Fruit fly (Drosophila melanogaster): ENCODE measurements around the gene CG32486.

DNA sequence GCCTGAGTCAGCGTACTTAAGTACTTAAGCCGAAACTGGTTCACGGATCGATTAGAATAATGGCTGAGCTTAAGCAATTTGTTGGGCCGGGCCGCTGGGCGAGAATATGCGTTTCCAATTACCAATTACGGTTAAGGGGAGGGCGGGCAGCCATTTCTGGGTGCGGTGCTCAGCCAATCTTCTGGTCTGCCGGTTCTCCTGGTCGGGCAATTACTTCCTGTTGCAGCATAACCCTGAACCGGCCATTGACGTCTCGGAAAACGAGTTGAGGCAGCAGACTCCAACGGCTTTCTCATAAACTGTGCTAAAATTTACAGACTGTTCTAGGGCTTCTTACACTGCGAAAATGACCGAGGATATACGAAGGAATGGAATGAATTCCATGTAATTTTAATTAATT is 30.5 kb upstream of the CG32486 start:
- TF ChIP-seq Crg-1 (GFP tag; optimal IDR thresholded peaks at IDR 0.05), result no peak
- TF ChIP-seq bab1 (GFP tag; optimal IDR thresholded peaks at IDR 0.05), result no peak
- TF ChIP-seq CG1620 (GFP tag; optimal IDR thresholded peaks at IDR 0.05), result no peak
- no peak for TF ChIP-seq CG7101 (tag; optimal IDR thresholded peaks at IDR 0.05)
- no peak for TF ChIP-seq kay (GFP tag; ENCODE audit: borderline replicate concordance)
- no peak for TF ChIP-seq tj (GFP tag; optimal IDR thresholded peaks at IDR 0.05)
- no peak for TF ChIP-seq Hr96 (GFP tag; optimal IDR thresholded peaks at IDR 0.05)
- TF ChIP-seq CG5204 (GFP tag; optimal IDR thresholded peaks at IDR 0.05), result no peak
- no peak for TF ChIP-seq CG12768 (GFP tag; optimal IDR thresholded peaks at IDR 0.05)
- no peak for TF ChIP-seq CG14711 (tag; optimal IDR thresholded peaks at IDR 0.05)
- no peak for TF ChIP-seq cic (GFP tag; optimal IDR thresholded peaks at IDR 0.05)
- no peak for TF ChIP-seq CG11617 (GFP tag; optimal IDR thresholded peaks at IDR 0.05)

Data from whole organism, adult.